Worm (Caenorhabditis elegans) whole organism, L1 larva: ENCODE data around the gene K01B6.4.

ENCODE experiments used
- C16A3.4 ChIP-seq: fragments of 150-350 bp; optimal IDR thresholded peaks from 2 replicates; lab custom pipeline; 2014; ENCODE audit warnings: missing biosample characterization, missing genetic modification characterization
- C34B4.2 ChIP-seq: sonication (generic microtip); optimal IDR thresholded peaks from 2 replicates; lab custom pipeline; 2017; ENCODE audit warnings: mild to moderate bottlenecking, missing genetic modification characterization, missing compliant biosample characterization
- F16B12.6 ChIP-seq: fragments of 150-350 bp; optimal IDR thresholded peaks from 2 replicates; lab custom pipeline; 2014; ENCODE audit warnings: missing biosample characterization, missing genetic modification characterization
- Y116A8C.19 ChIP-seq: sonication (generic microtip); optimal IDR thresholded peaks from 2 replicates; lab custom pipeline; 2016; ENCODE audit warnings: missing compliant biosample characterization, missing genetic modification characterization, borderline replicate concordance
- aha-1 ChIP-seq: fragments of 150-350 bp; optimal IDR thresholded peaks from 2 replicates; lab custom pipeline; 2014; ENCODE audit warnings: missing biosample characterization, missing genetic modification characterization
- aly-2 ChIP-seq: fragments of 150-350 bp; optimal IDR thresholded peaks from 2 replicates; lab custom pipeline; 2014; ENCODE audit warnings: missing biosample characterization, missing genetic modification characterization
- ama-1 ChIP-seq: fragments of 150-350 bp; optimal IDR thresholded peaks from 2 replicates; lab custom pipeline; 2014
- blmp-1 ChIP-seq: fragments of 150-350 bp; optimal IDR thresholded peaks from 2 replicates; lab custom pipeline; 2014; ENCODE audit warnings: missing biosample characterization, missing genetic modification characterization
- ceh-63 ChIP-seq: fragments of 200-800 bp; sonication (Bioruptor generic); optimal IDR thresholded peaks from 2 replicates; lab custom pipeline; 2018; ENCODE audit warnings: mild to moderate bottlenecking, missing genetic modification characterization, missing compliant biosample characterization
- ceh-8 ChIP-seq: fragments of 200-800 bp; sonication (Bioruptor generic); optimal IDR thresholded peaks from 2 replicates; lab custom pipeline; 2018; ENCODE audit warnings: mild to moderate bottlenecking, missing genetic modification characterization, moderate library complexity, missing compliant biosample characterization
- ceh-82 ChIP-seq, 3 experiments: fragments of 150-350 bp in 1 of 3; sonication (generic microtip) in 2 of 3; optimal IDR thresholded peaks; 2 replicates each; lab custom pipeline; 2014 to 2017; ENCODE audit warnings: missing biosample characterization in 3 of 3, missing genetic modification characterization in 3 of 3
- ceh-90 ChIP-seq: sonication (generic microtip); optimal IDR thresholded peaks from 2 replicates; lab custom pipeline; 2016; ENCODE audit warnings: missing genetic modification characterization, missing compliant biosample characterization
- dpl-1 ChIP-seq, 3 experiments: fragments of 150-350 bp in 2 of 3; sonication (generic microtip) in 1 of 3; optimal IDR thresholded peaks; 2 replicates each; lab custom pipeline; 2014 to 2017; ENCODE audit warnings: missing biosample characterization in 3 of 3, missing genetic modification characterization in 3 of 3, missing genetic modification reagents in 3 of 3
- efl-1 ChIP-seq, 4 experiments: fragments of 150-350 bp; optimal IDR thresholded peaks in 3 of 4; peaks in 1 of 4; 1 replicate in 1 of 4; 2 replicates in 3 of 4; lab custom pipeline; 2014; ENCODE audit warnings: missing biosample characterization in 2 of 4, missing genetic modification characterization in 2 of 4, missing genetic modification reagents in 2 of 4
- egl-13 ChIP-seq: sonication (generic microtip); optimal IDR thresholded peaks from 2 replicates; lab custom pipeline; 2016; ENCODE audit warnings: missing genotype, missing genetic modification reagents, missing genetic modification characterization, missing compliant biosample characterization
- elt-2 ChIP-seq: sonication (generic microtip); optimal IDR thresholded peaks from 2 replicates; lab custom pipeline; 2016; ENCODE audit warnings: missing genetic modification characterization, mild to moderate bottlenecking, inconsistent platforms, missing compliant biosample characterization, missing genetic modification reagents
- fos-1 ChIP-seq: fragments of 150-350 bp; optimal IDR thresholded peaks from 2 replicates; lab custom pipeline; 2014; ENCODE audit warnings: missing biosample characterization, missing genetic modification characterization
- grh-1 ChIP-seq: fragments of 200-800 bp; sonication (Bioruptor generic); IDR thresholded peaks from 2 replicates; pipeline ENCODE4 v1.3.6; 2022; ENCODE audit warnings: missing genetic modification reagents, missing genetic modification characterization, missing compliant biosample characterization
- hpl-2 ChIP-seq: fragments of 150-350 bp; optimal IDR thresholded peaks from 2 replicates; lab custom pipeline; 2014; ENCODE audit warnings: missing biosample characterization, missing genetic modification reagents, missing genetic modification characterization
- irx-1 ChIP-seq: sonication (generic microtip); optimal IDR thresholded peaks from 2 replicates; lab custom pipeline; 2016; ENCODE audit warnings: missing genetic modification characterization, missing compliant biosample characterization
- isw-1 ChIP-seq: fragments of 200-800 bp; sonication (Bioruptor generic); IDR thresholded peaks from 2 replicates; pipeline ENCODE4 v1.3.6; 2022; ENCODE audit warnings: missing genetic modification characterization, missing compliant biosample characterization
- jun-1 ChIP-seq: fragments of 150-350 bp; optimal IDR thresholded peaks from 2 replicates; lab custom pipeline; 2014; ENCODE audit warnings: missing biosample characterization, missing genetic modification reagents, missing genetic modification characterization
- lin-13 ChIP-seq: fragments of 150-350 bp; optimal IDR thresholded peaks from 2 replicates; lab custom pipeline; 2014; ENCODE audit warnings: missing biosample characterization, missing genetic modification reagents, missing genetic modification characterization
- lin-14 ChIP-seq: fragments of 200-800 bp; sonication (Bioruptor generic); optimal IDR thresholded peaks from 2 replicates; lab custom pipeline; 2018; ENCODE audit warnings: mild to moderate bottlenecking, missing genetic modification characterization, moderate library complexity, missing compliant biosample characterization
- lin-39 ChIP-seq: fragments of 150-350 bp; optimal IDR thresholded peaks from 2 replicates; lab custom pipeline; 2014; ENCODE audit warnings: missing biosample characterization, missing genetic modification reagents, missing genetic modification characterization
- lsy-2 ChIP-seq, 2 experiments: fragments of 150-350 bp; optimal IDR thresholded peaks; 2 replicates each; lab custom pipeline; 2014; ENCODE audit warnings: missing biosample characterization in 2 of 2, missing genetic modification characterization in 2 of 2
- nhr-11 ChIP-seq: fragments of 150-350 bp; optimal IDR thresholded peaks from 2 replicates; lab custom pipeline; 2014; ENCODE audit warnings: missing biosample characterization, missing genetic modification characterization
- nhr-237 ChIP-seq: fragments of 150-350 bp; optimal IDR thresholded peaks from 2 replicates; lab custom pipeline; 2014; ENCODE audit warnings: missing biosample characterization, missing genetic modification characterization
- nhr-28 ChIP-seq: fragments of 150-350 bp; optimal IDR thresholded peaks from 2 replicates; lab custom pipeline; 2014; ENCODE audit warnings: missing biosample characterization, missing genetic modification characterization
- nhr-47 ChIP-seq: sonication (generic microtip); optimal IDR thresholded peaks from 2 replicates; lab custom pipeline; 2016; ENCODE audit warnings: mild to moderate bottlenecking, missing genetic modification characterization, moderate library complexity, missing compliant biosample characterization
- nhr-76 ChIP-seq: sonication (generic microtip); optimal IDR thresholded peaks from 2 replicates; lab custom pipeline; 2017; ENCODE audit warnings: missing biosample characterization, missing genetic modification characterization
- nhr-85 ChIP-seq: sonication (generic microtip); peaks from one replicate; lab custom pipeline; 2016; ENCODE audit warnings: missing genetic modification characterization, inconsistent platforms, missing compliant biosample characterization
- nhr-90 ChIP-seq: sonication (generic microtip); optimal IDR thresholded peaks from 2 replicates; lab custom pipeline; 2016; ENCODE audit warnings: mild to moderate bottlenecking, missing genetic modification characterization, missing compliant biosample characterization; ENCODE audit not compliant: poor library complexity
- pax-3 ChIP-seq: fragments of 200-800 bp; sonication (Bioruptor generic); optimal IDR thresholded peaks from 2 replicates; lab custom pipeline; 2018; ENCODE audit warnings: mild to moderate bottlenecking, missing genetic modification characterization, moderate library complexity, missing compliant biosample characterization
- rnt-1 ChIP-seq: sonication (generic microtip); optimal IDR thresholded peaks from 2 replicates; lab custom pipeline; 2016; ENCODE audit warnings: mild to moderate bottlenecking, missing genetic modification characterization, moderate library complexity, missing compliant biosample characterization
- skn-1 ChIP-seq: fragments of 150-350 bp; optimal IDR thresholded peaks from 2 replicates; lab custom pipeline; 2014; ENCODE audit warnings: missing biosample characterization, missing genetic modification characterization
- sox-4 ChIP-seq: sonication (generic microtip); optimal IDR thresholded peaks from 2 replicates; lab custom pipeline; 2016; ENCODE audit warnings: missing genetic modification characterization, missing compliant biosample characterization
- sptf-1 ChIP-seq: fragments of 150-350 bp; optimal IDR thresholded peaks from 2 replicates; lab custom pipeline; 2014; ENCODE audit warnings: missing biosample characterization, missing genetic modification characterization
- swsn-7 ChIP-seq: sonication (generic microtip); optimal IDR thresholded peaks from 2 replicates; lab custom pipeline; 2016; ENCODE audit warnings: missing genetic modification characterization, missing compliant biosample characterization
- unc-30 ChIP-seq: sonication (generic microtip); optimal IDR thresholded peaks from 2 replicates; lab custom pipeline; 2017; ENCODE audit warnings: missing biosample characterization, missing genetic modification characterization
- unc-86 ChIP-seq: sonication (generic microtip); optimal IDR thresholded peaks from 2 replicates; lab custom pipeline; 2016; ENCODE audit warnings: missing genetic modification characterization, missing compliant biosample characterization
- unc-98 ChIP-seq: fragments of 200-800 bp; sonication (Bioruptor generic); IDR thresholded peaks from 2 replicates; pipeline ENCODE4 v1.3.6; 2022; ENCODE audit warnings: missing genetic modification characterization, missing compliant biosample characterization
- zag-1 ChIP-seq: fragments of 150-350 bp; optimal IDR thresholded peaks from 2 replicates; lab custom pipeline; 2014; ENCODE audit warnings: missing biosample characterization, missing genetic modification characterization
- ztf-11 ChIP-seq, 2 experiments: sonication (generic microtip); optimal IDR thresholded peaks; 2 replicates each; lab custom pipeline; 2016 to 2017; ENCODE audit warnings: missing genetic modification characterization in 2 of 2, missing biosample characterization in 1 of 2, missing compliant biosample characterization in 1 of 2
- ztf-4 ChIP-seq: fragments of 150-350 bp; optimal IDR thresholded peaks from 2 replicates; lab custom pipeline; 2014; ENCODE audit warnings: missing biosample characterization, missing genetic modification characterization

The K01B6.4 gene

ce11 chrIII:9277803-9278202 is 19.4 kb downstream of the K01B6.4 start:
- TF ChIP-seq F16B12.6 (tag; lab: Kevin White, UChicago): no peak
- no peak for TF ChIP-seq ceh-8 (GFP tag; lab: Kevin White, UChicago)
- TF ChIP-seq unc-86: no peak
- TF ChIP-seq blmp-1 (tag; lab: Kevin White, UChicago): peak; percentile 68
- no peak for TF ChIP-seq C16A3.4 (tag; lab: Kevin White, UChicago)
- TF ChIP-seq skn-1 (tag; lab: Kevin White, UChicago): no peak

- TF ChIP-seq nhr-11 (tag; lab: Kevin White, UChicago): no peak
- no peak for TF ChIP-seq sox-4 (tag; lab: Kevin White, UChicago)
- TF ChIP-seq lsy-2 (tag; optimal IDR thresholded peaks at IDR 0.05; lab: Kevin White, UChicago): no peak
- peak; percentile 61 for TF ChIP-seq lin-14 (GFP tag; lab: Kevin White, UChicago)
- no peak for TF ChIP-seq grh-1 (GFP tag; lab: Robert Waterston, UW)
- TF ChIP-seq ceh-82 (tag; optimal IDR thresholded peaks at IDR 0.05; lab: Kevin White, UChicago): peak in 2 of 3 experiments; percentile 10 to 28
- TF ChIP-seq lin-39 (tag; lab: Kevin White, UChicago): no peak
Measured at ce11 chrIII:9272107-9272506, 25.1 kb downstream of the K01B6.4 start.

- TF ChIP-seq ama-1 (lab: Kevin White, UChicago) (no peak), nhr-85 (tag; lab: Kevin White, UChicago) (peak; percentile 24), blmp-1 (tag; lab: Kevin White, UChicago) (no peak), lin-14 (GFP tag; lab: Kevin White, UChicago) (peak; percentile 68), ceh-82 (tag; optimal IDR thresholded peaks at IDR 0.05; lab: Kevin White, UChicago) (peak in 1 of 3 experiments; percentile 23), elt-2 (no peak), ztf-11 (tag; optimal IDR thresholded peaks at IDR 0.05; lab: Kevin White, UChicago) (no peak), nhr-76 (no peak), pax-3 (no peak)
Measured at ce11 chrIII:9271389-9271918, 25.8 kb downstream of the K01B6.4 start.

- peak; percentile 24 for TF ChIP-seq lin-14 (GFP tag; lab: Kevin White, UChicago)
- no peak for TF ChIP-seq nhr-85 (tag; lab: Kevin White, UChicago)
- TF ChIP-seq aly-2 (tag; lab: Kevin White, UChicago): no peak
- TF ChIP-seq egl-13 (tag; lab: Kevin White, UChicago): no peak
- TF ChIP-seq Y116A8C.19: no peak
- TF ChIP-seq fos-1 (tag; lab: Kevin White, UChicago): no peak
- TF ChIP-seq elt-2: peak; percentile 47
- TF ChIP-seq blmp-1 (tag; lab: Kevin White, UChicago): peak; percentile 15
- no peak for TF ChIP-seq jun-1 (tag; lab: Kevin White, UChicago)
- no peak for TF ChIP-seq nhr-90 (tag; lab: Kevin White, UChicago)
- TF ChIP-seq zag-1: no peak
- TF ChIP-seq hpl-2 (GFP tag; lab: Kevin White, UChicago): no peak
- TF ChIP-seq unc-98 (GFP tag; lab: Robert Waterston, UW): no peak
- TF ChIP-seq lin-13 (GFP tag; lab: Kevin White, UChicago): no peak
- no peak for TF ChIP-seq ceh-63
- TF ChIP-seq efl-1 (optimal IDR thresholded peaks at IDR 0.05; lab: Kevin White, UChicago): no peak
- TF ChIP-seq efl-1 (GFP tag; optimal IDR thresholded peaks at IDR 0.05 in 1 of 2; lab: Kevin White, UChicago): peak in 1 of 2 experiments; percentile 42
- no peak for TF ChIP-seq irx-1 (tag; lab: Kevin White, UChicago)
- TF ChIP-seq sptf-1 (tag; lab: Kevin White, UChicago): no peak
- no peak for TF ChIP-seq unc-30 (tag; lab: Kevin White, UChicago)
Measured at ce11 chrIII:9270183-9270582, 27.1 kb downstream of the K01B6.4 start.

- TF ChIP-seq lin-14 (GFP tag; lab: Kevin White, UChicago) (peak; percentile 68), egl-13 (tag; lab: Kevin White, UChicago) (no peak), ceh-63 (no peak), aha-1 (tag; lab: Kevin White, UChicago) (no peak), nhr-90 (tag; lab: Kevin White, UChicago) (peak; percentile 11), C34B4.2 (tag; lab: Kevin White, UChicago) (no peak), nhr-47 (tag; lab: Kevin White, UChicago) (peak; percentile 19), F16B12.6 (tag; lab: Kevin White, UChicago) (no peak), nhr-237 (tag; lab: Kevin White, UChicago) (peak; percentile 14), swsn-7 (no peak), rnt-1 (tag; lab: Kevin White, UChicago) (no peak), ztf-4 (tag; lab: Kevin White, UChicago) (no peak), ceh-90 (tag; lab: Kevin White, UChicago) (no peak), isw-1 (GFP tag; lab: Robert Waterston, UW) (no peak), sox-4 (tag; lab: Kevin White, UChicago) (no peak), nhr-28 (tag; lab: Kevin White, UChicago) (no peak), fos-1 (tag; lab: Kevin White, UChicago) (no peak), dpl-1 (GFP tag; optimal IDR thresholded peaks at IDR 0.05; lab: Kevin White, UChicago) (peak in 1 of 3 experiments; percentile 29)
Measured at ce11 chrIII:9269012-9269471, 28.2 kb downstream of the K01B6.4 start, which contains the start of gene clip-1. Gene clip-1 (minus strand): TSS chrIII:9269062.
